Comparison of ENCODE assay signal across 4 fruit fly cellular contexts in the genomic region with DNA sequence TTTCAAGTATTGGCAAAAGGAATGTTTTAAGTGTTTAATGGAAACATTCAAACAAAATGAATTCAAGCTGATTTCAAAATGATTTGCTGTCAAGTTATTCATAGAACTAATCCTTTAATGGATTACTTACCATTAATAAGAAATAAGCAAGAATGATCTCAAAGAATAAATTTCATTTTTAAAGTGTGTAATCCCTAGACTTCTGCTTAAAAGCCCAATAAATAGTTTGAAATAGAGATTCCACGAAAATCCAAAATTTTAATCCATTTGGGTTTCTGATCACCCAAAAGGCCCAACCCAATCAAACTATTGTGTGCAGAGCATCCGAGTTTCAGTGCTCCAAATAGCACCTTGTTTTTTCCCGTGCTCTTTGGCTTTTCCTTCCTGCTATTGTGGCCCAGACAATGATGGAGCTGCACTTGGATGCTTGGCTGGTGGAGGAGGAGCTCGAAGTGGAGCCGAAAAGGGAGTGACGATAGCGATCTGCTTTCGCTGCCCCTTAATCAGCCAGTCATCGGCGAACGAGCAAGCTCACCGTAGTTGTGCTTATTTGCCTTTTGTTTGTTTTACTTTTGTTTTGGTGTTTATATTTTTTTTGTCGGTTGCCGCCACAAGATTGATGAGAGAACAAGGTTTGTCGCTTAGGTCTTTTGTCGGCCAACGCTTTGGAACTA.
TF ChIP-seq lines count a peak whose summit lies in the region.

No protein-coding gene starts in this region.

- TF ChIP-seq CTCF in whole organism, embryonic (GFP tag; optimal IDR thresholded peaks at IDR 0.05; lab: Kevin White, UChicago) = no peak

TF ChIP-seq in whole organism, embryonic, 481 proteins besides CTCF, POLR2A, EP300 and RAD21 (continues in another document):
- no peak for TF ChIP-seq YL-1 (GFP tag; optimal IDR thresholded peaks at IDR 0.05; lab: Kevin White, UChicago)
- no peak for TF ChIP-seq MTF-1 (GFP tag; optimal IDR thresholded peaks at IDR 0.05; lab: Kevin White, UChicago; ENCODE audit: borderline replicate concordance)
- no peak for TF ChIP-seq Doc2 (GFP tag; IDR thresholded peaks at IDR 0.05; lab: Robert Waterston, UW)
- TF ChIP-seq C15 (GFP tag; IDR thresholded peaks at IDR 0.05; lab: Robert Waterston, UW) = no peak
- TF ChIP-seq CG14860 (GFP tag; IDR thresholded peaks at IDR 0.05; lab: Robert Waterston, UW; ENCODE audit: partially characterized antibody) = no peak
- TF ChIP-seq otp (GFP tag; IDR thresholded peaks at IDR 0.05; lab: Robert Waterston, UW) = no peak
- TF ChIP-seq stwl (tag; optimal IDR thresholded peaks at IDR 0.05; lab: Kevin White, UChicago) = no peak
- TF ChIP-seq Neu2 (GFP tag; optimal IDR thresholded peaks at IDR 0.05; lab: Kevin White, UChicago; ENCODE audit: borderline replicate concordance) = no peak
- peak; percentile 35 for TF ChIP-seq Blimp-1 (GFP tag; optimal IDR thresholded peaks at IDR 0.05; lab: Kevin White, UChicago)
- no peak for TF ChIP-seq CG10565 (GFP tag; optimal IDR thresholded peaks at IDR 0.05; lab: Kevin White, UChicago)
- no peak for TF ChIP-seq eve (GFP tag; optimal IDR thresholded peaks at IDR 0.05; lab: Kevin White, UChicago)
- peak; percentile 10 for TF ChIP-seq oc (tag; optimal IDR thresholded peaks at IDR 0.05; lab: Kevin White, UChicago)
- TF ChIP-seq grn (GFP tag; optimal IDR thresholded peaks at IDR 0.05; lab: Kevin White, UChicago) = peak; percentile 79
- TF ChIP-seq CG17361 (GFP tag; IDR thresholded peaks at IDR 0.05; lab: Robert Waterston, UW) = no peak
- no peak for TF ChIP-seq Bteb2 (GFP tag; optimal IDR thresholded peaks at IDR 0.05; lab: Kevin White, UChicago)
- no peak for TF ChIP-seq CG7556 (GFP tag; optimal IDR thresholded peaks at IDR 0.05; lab: Kevin White, UChicago)
- peak; percentile 35 for TF ChIP-seq nom (GFP tag; optimal IDR thresholded peaks at IDR 0.05; lab: Kevin White, UChicago)
- TF ChIP-seq HLHmδ (GFP tag; optimal IDR thresholded peaks at IDR 0.05; lab: Kevin White, UChicago) = no peak
- TF ChIP-seq CG5245 (GFP tag; optimal IDR thresholded peaks at IDR 0.05; lab: Kevin White, UChicago) = no peak
- no peak for TF ChIP-seq onecut (GFP tag; IDR thresholded peaks at IDR 0.05; lab: Robert Waterston, UW)

TF ChIP-seq in whole organism, prepupa, 60 proteins besides CTCF, POLR2A, EP300 and RAD21 (continues in another document):
- TF ChIP-seq Eip75B (GFP tag; optimal IDR thresholded peaks at IDR 0.05; lab: Kevin White, UChicago) (peak; percentile 55), eg (GFP tag; IDR thresholded peaks at IDR 0.05; lab: Robert Waterston, UW) (no peak), pdm3 (GFP tag; optimal IDR thresholded peaks at IDR 0.05; lab: Kevin White, UChicago) (no peak), Smox (GFP tag; optimal IDR thresholded peaks at IDR 0.05; lab: Kevin White, UChicago) (no peak), fd59A (GFP tag; optimal IDR thresholded peaks at IDR 0.05; lab: Kevin White, UChicago) (peak; percentile 51), CG8119 (GFP tag; IDR thresholded peaks at IDR 0.05; lab: Robert Waterston, UW) (no peak), svp (GFP tag; lab: Kevin White, UChicago) (no peak), CG8319 (GFP tag; optimal IDR thresholded peaks at IDR 0.05; lab: Kevin White, UChicago) (peak; percentile 12), CG10669 (GFP tag; optimal IDR thresholded peaks at IDR 0.05; lab: Kevin White, UChicago) (no peak), CG10631 (GFP tag; optimal IDR thresholded peaks at IDR 0.05; lab: Kevin White, UChicago) (peak; percentile 35), esn (GFP tag; optimal IDR thresholded peaks at IDR 0.05; lab: Kevin White, UChicago) (peak; percentile 62), CG9139 (GFP tag; optimal IDR thresholded peaks at IDR 0.05; lab: Kevin White, UChicago) (no peak), CG15336 (GFP tag; IDR thresholded peaks at IDR 0.05; lab: Robert Waterston, UW) (no peak), CG6276 (GFP tag; optimal IDR thresholded peaks at IDR 0.05; lab: Kevin White, UChicago) (no peak), CG11902 (GFP tag; optimal IDR thresholded peaks at IDR 0.05; lab: Kevin White, UChicago) (no peak), CG16779 (tag; optimal IDR thresholded peaks at IDR 0.05; lab: Kevin White, UChicago) (no peak), Ets21C (GFP tag; optimal IDR thresholded peaks at IDR 0.05; lab: Kevin White, UChicago) (no peak), fd85E (GFP tag; optimal IDR thresholded peaks at IDR 0.05; lab: Kevin White, UChicago) (no peak), Sox15 (GFP tag; optimal IDR thresholded peaks at IDR 0.05; lab: Kevin White, UChicago) (peak; percentile 15), achi (GFP tag; optimal IDR thresholded peaks at IDR 0.05; lab: Kevin White, UChicago) (no peak), OdsH (GFP tag; optimal IDR thresholded peaks at IDR 0.05; lab: Kevin White, UChicago) (no peak), CG11762 (GFP tag; optimal IDR thresholded peaks at IDR 0.05; lab: Kevin White, UChicago; ENCODE audit: insufficient read depth) (no peak), lz (GFP tag; optimal IDR thresholded peaks at IDR 0.05; lab: Kevin White, UChicago) (peak; percentile 46)

TF ChIP-seq in whole organism, pupa, 21 proteins besides CTCF, POLR2A, EP300 and RAD21:
- TF ChIP-seq gl (tag; optimal IDR thresholded peaks at IDR 0.05; lab: Kevin White, UChicago) (no peak), CG9948 (tag; optimal IDR thresholded peaks at IDR 0.05; lab: Kevin White, UChicago) (peak; percentile 12), CG4496 (GFP tag; IDR thresholded peaks at IDR 0.05; lab: Robert Waterston, UW) (no peak), CG15710 (tag; optimal IDR thresholded peaks at IDR 0.05; lab: Kevin White, UChicago) (peak; percentile 51), CG10348 (GFP tag; IDR thresholded peaks at IDR 0.05; lab: Robert Waterston, UW) (no peak), CG8159 (tag; optimal IDR thresholded peaks at IDR 0.05; lab: Kevin White, UChicago) (no peak), EcR (GFP tag; optimal IDR thresholded peaks at IDR 0.05; lab: Kevin White, UChicago) (peak; percentile 43), CG8301 (tag; optimal IDR thresholded peaks at IDR 0.05; lab: Kevin White, UChicago) (no peak), CG12605 (GFP tag; IDR thresholded peaks at IDR 0.05; lab: Robert Waterston, UW) (no peak), Snoo (tag; optimal IDR thresholded peaks at IDR 0.05; lab: Kevin White, UChicago) (no peak), rn (GFP tag; IDR thresholded peaks at IDR 0.05; lab: Robert Waterston, UW) (no peak), Pif1A (GFP tag; optimal IDR thresholded peaks at IDR 0.05; lab: Kevin White, UChicago) (no peak), fd96Ca (GFP tag; IDR thresholded peaks at IDR 0.05; lab: Robert Waterston, UW) (no peak), CG17806 (tag; optimal IDR thresholded peaks at IDR 0.05; lab: Kevin White, UChicago) (no peak), CG32121 (GFP tag; IDR thresholded peaks at IDR 0.05; lab: Robert Waterston, UW) (no peak), CG13204 (GFP tag; optimal IDR thresholded peaks at IDR 0.05; lab: Kevin White, UChicago) (peak; percentile 33), D1 (tag; optimal IDR thresholded peaks at IDR 0.05; lab: Kevin White, UChicago) (no peak), CG14655 (GFP tag; optimal IDR thresholded peaks at IDR 0.05; lab: Kevin White, UChicago) (no peak), CG34367 (tag; optimal IDR thresholded peaks at IDR 0.05; lab: Kevin White, UChicago) (no peak), Pif1B (GFP tag; optimal IDR thresholded peaks at IDR 0.05; lab: Kevin White, UChicago) (peak; percentile 24)
TF ChIP-seq in whole organism, pupa: peak in this region for 5.

TF ChIP-seq in whole organism, wandering third instar larva, 38 proteins besides CTCF, POLR2A, EP300 and RAD21:
- TF ChIP-seq Dif (GFP tag; optimal IDR thresholded peaks at IDR 0.05; lab: Kevin White, UChicago; ENCODE audit: partially characterized antibody) (peak; percentile 44), Vsx2 (GFP tag; optimal IDR thresholded peaks at IDR 0.05; lab: Kevin White, UChicago; ENCODE audit: partially characterized antibody) (no peak), dmrt93B (GFP tag; optimal IDR thresholded peaks at IDR 0.05; lab: Kevin White, UChicago) (no peak), Jra (GFP tag; optimal IDR thresholded peaks at IDR 0.05; lab: Kevin White, UChicago) (no peak), Mio (GFP tag; optimal IDR thresholded peaks at IDR 0.05; lab: Kevin White, UChicago) (no peak), dl (GFP tag; optimal IDR thresholded peaks at IDR 0.05; lab: Kevin White, UChicago; ENCODE audit: insufficient read depth in 1 of 2, partially characterized antibody in 2 of 2) (no peak), psq (GFP tag; optimal IDR thresholded peaks at IDR 0.05; lab: Kevin White, UChicago) (peak; percentile 81), tai (GFP tag; optimal IDR thresholded peaks at IDR 0.05; lab: Kevin White, UChicago) (peak; percentile 3), HLH106 (tag; optimal IDR thresholded peaks at IDR 0.05; lab: Kevin White, UChicago) (peak; percentile 41), Dfd (GFP tag; optimal IDR thresholded peaks at IDR 0.05; lab: Kevin White, UChicago) (no peak), brk (GFP tag; optimal IDR thresholded peaks at IDR 0.05; lab: Kevin White, UChicago) (no peak), ey (GFP tag; optimal IDR thresholded peaks at IDR 0.05; lab: Kevin White, UChicago) (peak; percentile 22), Hnf4 (GFP tag; optimal IDR thresholded peaks at IDR 0.05; lab: Kevin White, UChicago) (no peak), CrebA (GFP tag; optimal IDR thresholded peaks at IDR 0.05; lab: Kevin White, UChicago; ENCODE audit: borderline replicate concordance) (no peak), Sp1 (GFP tag; optimal IDR thresholded peaks at IDR 0.05; lab: Kevin White, UChicago) (no peak), dsf (GFP tag; optimal IDR thresholded peaks at IDR 0.05; lab: Kevin White, UChicago; ENCODE audit: borderline replicate concordance) (no peak), Hr83 (GFP tag; optimal IDR thresholded peaks at IDR 0.05; lab: Kevin White, UChicago; ENCODE audit: poor library complexity, severe bottlenecking) (no peak), Abd-B (GFP tag; optimal IDR thresholded peaks at IDR 0.05; lab: Kevin White, UChicago) (no peak), rgr (GFP tag; optimal IDR thresholded peaks at IDR 0.05; lab: Kevin White, UChicago) (no peak), foxo (GFP tag; optimal IDR thresholded peaks at IDR 0.05; lab: Kevin White, UChicago) (no peak), sage (GFP tag; optimal IDR thresholded peaks at IDR 0.05; lab: Kevin White, UChicago) (no peak), lola (GFP tag; optimal IDR thresholded peaks at IDR 0.05; lab: Kevin White, UChicago) (no peak), woc (GFP tag; optimal IDR thresholded peaks at IDR 0.05; lab: Kevin White, UChicago) (peak; percentile 85), OdsH (GFP tag; optimal IDR thresholded peaks at IDR 0.05; lab: Kevin White, UChicago) (no peak), N (GFP tag; optimal IDR thresholded peaks at IDR 0.05; lab: Kevin White, UChicago) (no peak), usp (GFP tag; optimal IDR thresholded peaks at IDR 0.05; lab: Kevin White, UChicago) (no peak)
TF ChIP-seq in whole organism, wandering third instar larva: peak in this region for 6.

Comparison
In these comparisons a context has a peak if more than half of its experiments do, and no peak if none do; other contexts are left out.
1. Of the 7 proteins assayed by ChIP-seq in both whole organism, embryonic and whole organism, prepupa: peak only in whole organism, embryonic: none; only in whole organism, prepupa: none; in both: Blimp-1; in neither: 6.